Worm (Caenorhabditis elegans): ENCODE data around the gene clec-181.

clec-181 gene

ce11 chrIV:8587057-8587456 lies 8.8 kb upstream of the clec-181 start (continued):
- no peak for TF ChIP-seq sea-2 (GFP tag; optimal IDR thresholded peaks at IDR 0.05)

ce11 chrIV:8587605-8588004 lies 8.3 kb upstream of the clec-181 start:
- TF ChIP-seq nfya-1 (tag; optimal IDR thresholded peaks at IDR 0.05; ENCODE audit: insufficient read depth) (peak; percentile 12), ZK546.5 (tag; optimal IDR thresholded peaks at IDR 0.05) (no peak)

- TF ChIP-seq fos-1 (tag; optimal IDR thresholded peaks at IDR 0.05), result no peak
- no peak for TF ChIP-seq lin-15B (tag; optimal IDR thresholded peaks at IDR 0.05)
- no peak for TF ChIP-seq elt-3 (tag; optimal IDR thresholded peaks at IDR 0.05)
- no peak for TF ChIP-seq ceh-16 (tag; optimal IDR thresholded peaks at IDR 0.05)
- TF ChIP-seq snpc-4 (tag; optimal IDR thresholded peaks at IDR 0.05), result no peak
These were observed 550 bp upstream of the clec-181 start, which contains the start of gene Y59H11AR.3 for ce11 chrIV:8595317-8595716. Y59H11AR.3 (minus strand) TSS chrIV:8595417.

ce11 chrIV:8597504-8597903 lies 1.6 kb downstream of the clec-181 start:
- TF ChIP-seq hmg-11 (tag; optimal IDR thresholded peaks at IDR 0.05), result peak; percentile 51
- peak; percentile 39 for TF ChIP-seq nhr-23 (tag; optimal IDR thresholded peaks at IDR 0.05)
- TF ChIP-seq pha-4 (tag; optimal IDR thresholded peaks at IDR 0.05), result peak; percentile 32
- peak; percentile 57 for TF ChIP-seq nfya-1 (tag; optimal IDR thresholded peaks at IDR 0.05; ENCODE audit: insufficient read depth)
- TF ChIP-seq nhr-76 (tag; optimal IDR thresholded peaks at IDR 0.05), result no peak
- TF ChIP-seq ceh-9 (tag; optimal IDR thresholded peaks at IDR 0.05), result no peak

ce11 chrIV:8600712-8601330 lies 5.0 kb downstream of the clec-181 start, which contains the start of gene Y59H11AR.4:
Y59H11AR.4 (minus strand) TSS chrIV:8600762.
- no peak for TF ChIP-seq elt-1 (tag; optimal IDR thresholded peaks at IDR 0.05)
- TF ChIP-seq lsy-12 (tag; optimal IDR thresholded peaks at IDR 0.05), result no peak
- TF ChIP-seq fkh-10 (GFP tag; optimal IDR thresholded peaks at IDR 0.05), result no peak
- no peak for TF ChIP-seq ZK546.5 (tag; optimal IDR thresholded peaks at IDR 0.05)
- no peak for TF ChIP-seq fkh-2 (tag; optimal IDR thresholded peaks at IDR 0.05)
- no peak for TF ChIP-seq nhr-23 (tag; optimal IDR thresholded peaks at IDR 0.05)
- no peak for TF ChIP-seq eor-1 (tag; optimal IDR thresholded peaks at IDR 0.05)
- no peak for TF ChIP-seq sea-2 (GFP tag; optimal IDR thresholded peaks at IDR 0.05)
- no peak for TF ChIP-seq nhr-28 (tag; optimal IDR thresholded peaks at IDR 0.05)
- TF ChIP-seq ceh-16 (tag; optimal IDR thresholded peaks at IDR 0.05), result no peak
- no peak for TF ChIP-seq ceh-9 (tag; optimal IDR thresholded peaks at IDR 0.05)
- no peak for TF ChIP-seq snpc-4 (tag; optimal IDR thresholded peaks at IDR 0.05)
- no peak for TF ChIP-seq nhr-11 (tag; optimal IDR thresholded peaks at IDR 0.05)
- no peak for TF ChIP-seq nhr-237 (tag; optimal IDR thresholded peaks at IDR 0.05)
- no peak for TF ChIP-seq ama-1 (optimal IDR thresholded peaks at IDR 0.05)
- no peak for TF ChIP-seq nfya-1 (tag; optimal IDR thresholded peaks at IDR 0.05; ENCODE audit: insufficient read depth)
- no peak for TF ChIP-seq ztf-11 (tag; optimal IDR thresholded peaks at IDR 0.05)

- TF ChIP-seq ama-1 (optimal IDR thresholded peaks at IDR 0.05) (no peak), nhr-67 (tag; optimal IDR thresholded peaks at IDR 0.05) (no peak), elt-1 (tag; optimal IDR thresholded peaks at IDR 0.05) (no peak), lsy-12 (tag; optimal IDR thresholded peaks at IDR 0.05) (no peak), nhr-28 (tag; optimal IDR thresholded peaks at IDR 0.05) (no peak), sea-2 (GFP tag; optimal IDR thresholded peaks at IDR 0.05) (no peak), daf-12 (tag; optimal IDR thresholded peaks at IDR 0.05) (no peak), hmg-11 (tag; optimal IDR thresholded peaks at IDR 0.05) (no peak), lin-39 (tag; optimal IDR thresholded peaks at IDR 0.05) (no peak), ceh-16 (tag; optimal IDR thresholded peaks at IDR 0.05) (no peak), egl-27 (tag; optimal IDR thresholded peaks at IDR 0.05) (no peak), nhr-43 (tag; optimal IDR thresholded peaks at IDR 0.05; ENCODE audit: poor library complexity, severe bottlenecking) (no peak), elt-3 (tag; optimal IDR thresholded peaks at IDR 0.05) (no peak), fkh-2 (tag; optimal IDR thresholded peaks at IDR 0.05) (no peak), nhr-23 (tag; optimal IDR thresholded peaks at IDR 0.05) (no peak), unc-62 (GFP tag; optimal IDR thresholded peaks at IDR 0.05) (no peak), lin-15B (tag; optimal IDR thresholded peaks at IDR 0.05) (no peak)
These were observed 7.0 kb downstream of the clec-181 start, which contains the start of gene Y59H11AR.10 for ce11 chrIV:8602877-8603276. Y59H11AR.10 (plus strand) TSS chrIV:8603177.

Measured in whole organism, L3 larva.